Fruit fly (Drosophila melanogaster) whole organism, prepupa: Measurements from ENCODE around the gene ND-15.

ENCODE experiments used
- Blimp-1 ChIP-seq: fragments of 200-800 bp; sonication (Bioruptor generic); optimal IDR thresholded peaks from 3 replicates; lab custom pipeline; 2017; ENCODE audit warnings: missing biosample characterization, missing genetic modification characterization, mild to moderate bottlenecking, moderate library complexity, missing genetic modification reagents
- CG10669 ChIP-seq: fragments of 200-800 bp; sonication (Bioruptor generic); optimal IDR thresholded peaks from 3 replicates; lab custom pipeline; 2018; ENCODE audit warnings: missing biosample characterization, mild to moderate bottlenecking, missing genetic modification characterization, moderate library complexity
- CG11294 ChIP-seq: fragments of 200-800 bp; sonication (Bioruptor generic); IDR thresholded peaks from 2 replicates; pipeline ENCODE4 v1.3.6; 2022; ENCODE audit warnings: missing biosample characterization, missing genetic modification characterization
- CG11902 ChIP-seq: fragments of 200-800 bp; sonication (Bioruptor generic); optimal IDR thresholded peaks from 3 replicates; lab custom pipeline; 2016; ENCODE audit warnings: missing biosample characterization, missing genetic modification characterization
- CG1621 ChIP-seq: fragments of 200-800 bp; sonication (Bioruptor generic); optimal IDR thresholded peaks from 3 replicates; lab custom pipeline; 2018; ENCODE audit warnings: missing biosample characterization, mild to moderate bottlenecking, missing genetic modification characterization
- CG16779 ChIP-seq: fragments of 200-800 bp; sonication (Bioruptor generic); optimal IDR thresholded peaks from 3 replicates; lab custom pipeline; 2017; ENCODE audit warnings: missing biosample characterization, mild to moderate bottlenecking, missing genetic modification characterization
- CG31627 ChIP-seq: fragments of 200-800 bp; sonication (Bioruptor generic); optimal IDR thresholded peaks from 3 replicates; lab custom pipeline; 2016; ENCODE audit warnings: missing biosample characterization, missing genetic modification characterization
- CG3919 ChIP-seq: fragments of 200-800 bp; sonication (Bioruptor generic); optimal IDR thresholded peaks from 3 replicates; lab custom pipeline; 2016; ENCODE audit warnings: missing biosample characterization, missing genetic modification characterization
- CG6276 ChIP-seq: fragments of 200-800 bp; sonication (Bioruptor generic); optimal IDR thresholded peaks from 2 replicates; lab custom pipeline; 2017; ENCODE audit warnings: missing biosample characterization, mild to moderate bottlenecking, missing genetic modification characterization
- CG6792 ChIP-seq: fragments of 200-800 bp; sonication (Bioruptor generic); optimal IDR thresholded peaks from 3 replicates; lab custom pipeline; 2016; ENCODE audit warnings: missing biosample characterization, missing genetic modification characterization
- CG6808 ChIP-seq: fragments of 200-800 bp; sonication (Bioruptor generic); optimal IDR thresholded peaks from 3 replicates; lab custom pipeline; 2017; ENCODE audit warnings: missing biosample characterization, missing genetic modification characterization, mild to moderate bottlenecking, moderate library complexity, missing genetic modification reagents
- CG6854 ChIP-seq: fragments of 200-800 bp; sonication (Bioruptor generic); optimal IDR thresholded peaks from 2 replicates; lab custom pipeline; 2017; ENCODE audit warnings: missing biosample characterization, mild to moderate bottlenecking, missing genetic modification characterization
- CG8119 ChIP-seq: fragments of 200-800 bp; sonication (Bioruptor generic); IDR thresholded peaks from 3 replicates; pipeline ENCODE4 v1.3.6; 2022; ENCODE audit warnings: missing biosample characterization, missing genetic modification characterization
- CG8319 ChIP-seq: fragments of 200-800 bp; sonication (Bioruptor generic); optimal IDR thresholded peaks from 3 replicates; lab custom pipeline; 2016; ENCODE audit warnings: missing biosample characterization, missing genetic modification characterization
- CG9139 ChIP-seq: fragments of 200-800 bp; sonication (Bioruptor generic); optimal IDR thresholded peaks from 3 replicates; lab custom pipeline; 2017; ENCODE audit warnings: missing biosample characterization, mild to moderate bottlenecking, missing genetic modification characterization
- Eip78C ChIP-seq: fragments of 200-800 bp; sonication (Bioruptor generic); peaks from one replicate; lab custom pipeline; 2016; ENCODE audit warnings: missing biosample characterization, missing genetic modification characterization
- Eip93F ChIP-seq: fragments of 200-800 bp; sonication (Bioruptor generic); optimal IDR thresholded peaks from 2 replicates; lab custom pipeline; 2016; ENCODE audit warnings: missing biosample characterization, mild to moderate bottlenecking, missing genetic modification characterization
- Ets21C ChIP-seq: fragments of 200-800 bp; sonication (Bioruptor generic); optimal IDR thresholded peaks from 3 replicates; lab custom pipeline; 2016; ENCODE audit warnings: missing biosample characterization, missing genetic modification characterization
- Ets96B ChIP-seq: fragments of 200-800 bp; optimal IDR thresholded peaks from 2 replicates; lab custom pipeline; 2019; ENCODE audit warnings: missing biosample characterization, mild to moderate bottlenecking, missing genetic modification characterization, moderate library complexity
- Gug ChIP-seq: fragments of 200-800 bp; sonication (Bioruptor generic); IDR thresholded peaks from 2 replicates; pipeline ENCODE4 v1.3.6; 2022; ENCODE audit warnings: missing biosample characterization, missing genetic modification characterization
- Hr39 ChIP-seq: fragments of 200-800 bp; sonication (Bioruptor generic); optimal IDR thresholded peaks from 2 replicates; lab custom pipeline; 2016; ENCODE audit warnings: missing biosample characterization, missing genetic modification characterization
- Hr4 ChIP-seq: fragments of 200-800 bp; sonication (Bioruptor generic); optimal IDR thresholded peaks from 3 replicates; lab custom pipeline; 2016; ENCODE audit warnings: missing biosample characterization, missing genetic modification characterization
- Lpt ChIP-seq: fragments of 200-800 bp; sonication (Bioruptor generic); optimal IDR thresholded peaks from 3 replicates; lab custom pipeline; 2016; ENCODE audit warnings: missing biosample characterization, missing genetic modification characterization
- Met ChIP-seq: fragments of 200-800 bp; sonication (Bioruptor generic); optimal IDR thresholded peaks from 3 replicates; lab custom pipeline; 2016; ENCODE audit warnings: missing biosample characterization, missing genetic modification characterization
- Smox ChIP-seq: fragments of 200-800 bp; sonication (Bioruptor generic); optimal IDR thresholded peaks from 3 replicates; lab custom pipeline; 2016; ENCODE audit warnings: missing biosample characterization, missing genetic modification characterization
- Sox102F ChIP-seq: fragments of 200-800 bp; sonication (Bioruptor generic); optimal IDR thresholded peaks from 2 replicates; lab custom pipeline; 2016; ENCODE audit warnings: missing biosample characterization, mild to moderate bottlenecking, missing genetic modification characterization
- Sox14 ChIP-seq: fragments of 200-800 bp; sonication (Bioruptor generic); optimal IDR thresholded peaks from 3 replicates; lab custom pipeline; 2016; ENCODE audit warnings: missing biosample characterization, missing genetic modification characterization
- achi ChIP-seq: fragments of 200-800 bp; sonication (Bioruptor generic); optimal IDR thresholded peaks from 3 replicates; lab custom pipeline; 2016; ENCODE audit warnings: missing biosample characterization, missing genetic modification characterization
- dsx ChIP-seq: fragments of 200-800 bp; optimal IDR thresholded peaks from 3 replicates; lab custom pipeline; 2019; ENCODE audit warnings: missing biosample characterization, mild to moderate bottlenecking, missing genetic modification characterization, moderate library complexity; ENCODE audit not compliant: poor library complexity, severe bottlenecking
- eg ChIP-seq: fragments of 200-800 bp; sonication (Bioruptor generic); IDR thresholded peaks from 3 replicates; pipeline ENCODE4 v1.3.6; 2022; ENCODE audit warnings: missing biosample characterization, missing genetic modification characterization
- esn ChIP-seq: fragments of 200-800 bp; sonication (Bioruptor generic); optimal IDR thresholded peaks from 2 replicates; lab custom pipeline; 2016; ENCODE audit warnings: missing biosample characterization, mild to moderate bottlenecking, missing genetic modification characterization, moderate library complexity
- fd59A ChIP-seq: fragments of 200-800 bp; sonication (Bioruptor generic); optimal IDR thresholded peaks from 2 replicates; lab custom pipeline; 2017; ENCODE audit warnings: missing biosample characterization, mild to moderate bottlenecking, missing genetic modification characterization, missing genetic modification reagents
- fkh ChIP-seq: fragments of 200-800 bp; sonication (Bioruptor generic); optimal IDR thresholded peaks from 3 replicates; lab custom pipeline; 2017; ENCODE audit warnings: missing biosample characterization, mild to moderate bottlenecking, missing genetic modification characterization, moderate library complexity
- net ChIP-seq: fragments of 200-800 bp; sonication (Bioruptor generic); optimal IDR thresholded peaks from 3 replicates; lab custom pipeline; 2016; ENCODE audit warnings: missing biosample characterization, missing genetic modification characterization
- pdm3 ChIP-seq: fragments of 200-800 bp; sonication (Bioruptor generic); optimal IDR thresholded peaks from 3 replicates; lab custom pipeline; 2016; ENCODE audit warnings: missing biosample characterization, missing genetic modification characterization
- salr ChIP-seq, 2 experiments: fragments of 200-800 bp; sonication (Bioruptor generic); optimal IDR thresholded peaks; 3 replicates each; lab custom pipeline; 2016 to 2018; ENCODE audit warnings: missing biosample characterization in 2 of 2, missing genetic modification characterization in 2 of 2, mild to moderate bottlenecking in 1 of 2
- spab ChIP-seq: fragments of 200-800 bp; sonication (Bioruptor generic); optimal IDR thresholded peaks from 2 replicates; lab custom pipeline; 2017; ENCODE audit warnings: missing biosample characterization, mild to moderate bottlenecking, missing genetic modification characterization, missing genetic modification reagents
- ss ChIP-seq, 2 experiments: fragments of 200-800 bp; sonication (Bioruptor generic); optimal IDR thresholded peaks; 2 replicates in 1 of 2; 3 replicates in 1 of 2; lab custom pipeline; 2017 to 2018; ENCODE audit warnings: mild to moderate bottlenecking in 2 of 2, missing biosample characterization in 2 of 2, missing genetic modification characterization in 2 of 2, moderate library complexity in 1 of 2
- svp ChIP-seq: fragments of 200-800 bp; sonication (Bioruptor generic); peaks from one replicate; lab custom pipeline; 2016; ENCODE audit warnings: missing biosample characterization, missing genetic modification characterization
- vri ChIP-seq: fragments of 200-800 bp; sonication (Bioruptor generic); optimal IDR thresholded peaks from 3 replicates; lab custom pipeline; 2016; ENCODE audit warnings: missing biosample characterization, mild to moderate bottlenecking, missing genetic modification characterization

The ND-15 gene

dm6 chr2L:125364-126252 is 11.1 kb downstream of the ND-15 start:
- peak; percentile 91 for TF ChIP-seq svp (GFP tag; lab: Kevin White, UChicago)
- TF ChIP-seq fkh = peak; percentile 7
- TF ChIP-seq fd59A = no peak
- no peak for TF ChIP-seq pdm3 (GFP tag; lab: Kevin White, UChicago)
- TF ChIP-seq vri (GFP tag; lab: Kevin White, UChicago) = peak; percentile 20
- TF ChIP-seq Ets21C (GFP tag; lab: Kevin White, UChicago) = no peak
- peak; percentile 41 for TF ChIP-seq CG6276 (GFP tag; lab: Kevin White, UChicago)
- peak; percentile 60 for TF ChIP-seq Eip78C (GFP tag; lab: Kevin White, UChicago)
- TF ChIP-seq, all 60 proteins: peak for 5

dm6 chr2L:128296-128715 is 13.8 kb downstream of the ND-15 start:
- 0 out of 3 replicates have a peak, but pooled peaks have one; percentile 14 for TF ChIP-seq CG8119
- peak in 1 of 2 experiments; percentile 62 for TF ChIP-seq ss (GFP tag; optimal IDR thresholded peaks at IDR 0.05; lab: Kevin White, UChicago)
- TF ChIP-seq Ets21C (GFP tag; lab: Kevin White, UChicago) = no peak
- peak; percentile 37 for TF ChIP-seq CG9139
- peak; percentile 18; the same call in 1 of the 3 replicates for TF ChIP-seq eg (GFP tag; lab: Robert Waterston, UW)
- no peak for TF ChIP-seq CG11294 (GFP tag; lab: Robert Waterston, UW)
- TF ChIP-seq Ets96B (tag; lab: Kevin White, UChicago) = no peak
- TF ChIP-seq esn (GFP tag; lab: Kevin White, UChicago) = no peak
- peak; percentile 16 for TF ChIP-seq svp (GFP tag; lab: Kevin White, UChicago)
- TF ChIP-seq CG1621 (tag; lab: Kevin White, UChicago) = peak; percentile 89
- TF ChIP-seq CG6808 (GFP tag; lab: Kevin White, UChicago) = peak; percentile 35
- peak; percentile 72 for TF ChIP-seq fkh
- peak; percentile 5 for TF ChIP-seq spab (GFP tag; lab: Kevin White, UChicago)
- peak; percentile 76 for TF ChIP-seq Eip78C (GFP tag; lab: Kevin White, UChicago)
- TF ChIP-seq Sox14 (GFP tag; lab: Kevin White, UChicago) = peak; percentile 85

dm6 chr2L:128977-129941 is 14.7 kb downstream of the ND-15 start:
- peak; percentile 8 for TF ChIP-seq Blimp-1 (GFP tag; lab: Kevin White, UChicago)
- TF ChIP-seq Ets96B (tag; lab: Kevin White, UChicago) = peak; percentile 18
- peak; percentile 87 for TF ChIP-seq svp (GFP tag; lab: Kevin White, UChicago)
- peak; percentile 8 for TF ChIP-seq CG8319 (GFP tag; lab: Kevin White, UChicago)
- TF ChIP-seq CG9139 = peak; percentile 63
- TF ChIP-seq CG3919 (GFP tag; lab: Kevin White, UChicago) = peak; percentile 47
- TF ChIP-seq CG1621 (tag; lab: Kevin White, UChicago) = peak; percentile 40
- TF ChIP-seq CG31627 (GFP tag; lab: Kevin White, UChicago) = no peak
- peak; percentile 65 for TF ChIP-seq CG6276 (GFP tag; lab: Kevin White, UChicago)
- TF ChIP-seq Hr4 (GFP tag; lab: Kevin White, UChicago) = no peak
- no peak for TF ChIP-seq Smox (GFP tag; lab: Kevin White, UChicago)
- TF ChIP-seq Eip93F (GFP tag; lab: Kevin White, UChicago) = peak; percentile 83
- no peak for TF ChIP-seq CG10669
- peak; percentile 19 to 50 for TF ChIP-seq ss (GFP tag; optimal IDR thresholded peaks at IDR 0.05; lab: Kevin White, UChicago)
- no peak for TF ChIP-seq Hr39 (GFP tag; lab: Kevin White, UChicago)
- no peak for TF ChIP-seq CG11902
- peak in 1 of 2 experiments; percentile 10 for TF ChIP-seq salr (GFP tag; optimal IDR thresholded peaks at IDR 0.05; lab: Kevin White, UChicago)
- TF ChIP-seq CG16779 = peak; percentile 80
- TF ChIP-seq Eip78C (GFP tag; lab: Kevin White, UChicago) = peak; percentile 83
- peak; percentile 6 for TF ChIP-seq CG6792 (GFP tag; lab: Kevin White, UChicago)
- peak; percentile 45 for TF ChIP-seq esn (GFP tag; lab: Kevin White, UChicago)
- no peak for TF ChIP-seq fd59A
- TF ChIP-seq vri (GFP tag; lab: Kevin White, UChicago) = peak; percentile 75
- TF ChIP-seq Gug (GFP tag; lab: Robert Waterston, UW) = peak; percentile 36; the same call in 1 of the 2 replicates
- peak; percentile 87 for TF ChIP-seq Sox102F
- TF ChIP-seq net (GFP tag; lab: Kevin White, UChicago) = peak; percentile 85
- TF ChIP-seq CG6854 = peak; percentile 91
- peak; percentile 47 for TF ChIP-seq Met (GFP tag; lab: Kevin White, UChicago)
- peak; percentile 21 for TF ChIP-seq Lpt
- peak; percentile 14 for TF ChIP-seq achi (GFP tag; lab: Kevin White, UChicago)
- TF ChIP-seq dsx = peak; percentile 74
